Worm (Caenorhabditis elegans) whole organism, late embryonic: ENCODE measurements around the gene tdo-2.

Experiments
- C38D4.7 ChIP-seq: fragments of 200-800 bp; sonication (Bioruptor generic); optimal IDR thresholded peaks from 2 replicates; lab custom pipeline; 2018; ENCODE audit warnings: mild to moderate bottlenecking, missing genetic modification characterization, moderate library complexity, missing compliant biosample characterization
- F13H6.1 ChIP-seq: sonication (generic microtip); optimal IDR thresholded peaks from 2 replicates; lab custom pipeline; 2016; ENCODE audit warnings: missing genetic modification characterization, missing compliant biosample characterization
- T23F11.4 ChIP-seq: fragments of 200-800 bp; sonication (Bioruptor generic); optimal IDR thresholded peaks from 2 replicates; lab custom pipeline; 2018; ENCODE audit warnings: mild to moderate bottlenecking, missing genetic modification characterization, missing compliant biosample characterization
- Y22D7AL.16 ChIP-seq: sonication (generic microtip); optimal IDR thresholded peaks from 2 replicates; lab custom pipeline; 2016; ENCODE audit warnings: missing genetic modification characterization, missing compliant biosample characterization
- ahr-1 ChIP-seq: sonication (generic microtip); optimal IDR thresholded peaks from 2 replicates; lab custom pipeline; 2016; ENCODE audit warnings: missing genetic modification characterization, missing compliant biosample characterization
- ceh-14 ChIP-seq: sonication (generic microtip); optimal IDR thresholded peaks from 2 replicates; lab custom pipeline; 2016; ENCODE audit warnings: missing genotype, missing genetic modification characterization, missing compliant biosample characterization
- ceh-19 ChIP-seq: fragments of 200-800 bp; sonication (Bioruptor generic); optimal IDR thresholded peaks from 2 replicates; lab custom pipeline; 2018; ENCODE audit warnings: mild to moderate bottlenecking, missing genetic modification characterization, missing compliant biosample characterization
- ceh-2 ChIP-seq: sonication (generic microtip); optimal IDR thresholded peaks from 2 replicates; lab custom pipeline; 2016; ENCODE audit warnings: missing genotype, missing genetic modification characterization, missing compliant biosample characterization
- ceh-22 ChIP-seq: sonication (generic microtip); optimal IDR thresholded peaks from 2 replicates; lab custom pipeline; 2017; ENCODE audit warnings: missing biosample characterization, missing genetic modification characterization
- ceh-24 ChIP-seq: sonication (generic microtip); optimal IDR thresholded peaks from 2 replicates; lab custom pipeline; 2016; ENCODE audit warnings: mild to moderate bottlenecking, missing genetic modification characterization, missing compliant biosample characterization
- ceh-30 ChIP-seq: fragments of 150-350 bp; optimal IDR thresholded peaks from 2 replicates; lab custom pipeline; 2014; ENCODE audit warnings: missing biosample characterization, missing genetic modification characterization
- ceh-31 ChIP-seq: sonication (generic microtip); optimal IDR thresholded peaks from 2 replicates; lab custom pipeline; 2016; ENCODE audit warnings: missing genetic modification characterization, missing compliant biosample characterization
- ceh-45 ChIP-seq: fragments of 200-800 bp; sonication (Bioruptor generic); IDR thresholded peaks from 2 replicates; pipeline ENCODE4 v1.3.6; 2022; ENCODE audit warnings: missing genetic modification reagents, missing genetic modification characterization, missing compliant biosample characterization
- ceh-48 ChIP-seq: sonication (generic microtip); optimal IDR thresholded peaks from 2 replicates; lab custom pipeline; 2016; ENCODE audit warnings: missing genetic modification characterization, inconsistent platforms, missing compliant biosample characterization
- ceh-6 ChIP-seq: fragments of 200-800 bp; sonication (Bioruptor generic); optimal IDR thresholded peaks from 2 replicates; lab custom pipeline; 2018; ENCODE audit warnings: mild to moderate bottlenecking, missing genetic modification characterization, missing compliant biosample characterization
- ceh-9 ChIP-seq: sonication (generic microtip); optimal IDR thresholded peaks from 2 replicates; lab custom pipeline; 2016; ENCODE audit warnings: mild to moderate bottlenecking, missing genetic modification characterization, inconsistent platforms, missing compliant biosample characterization
- che-1 ChIP-seq: sonication (generic microtip); optimal IDR thresholded peaks from 2 replicates; lab custom pipeline; 2016; ENCODE audit warnings: mild to moderate bottlenecking, missing genetic modification characterization, missing compliant biosample characterization
- dmd-4 ChIP-seq: sonication (generic microtip); optimal IDR thresholded peaks from 2 replicates; lab custom pipeline; 2016; ENCODE audit warnings: borderline replicate concordance, missing genetic modification characterization, missing compliant biosample characterization
- dve-1 ChIP-seq: sonication (generic microtip); optimal IDR thresholded peaks from 2 replicates; lab custom pipeline; 2017; ENCODE audit warnings: antibody characterized with exemption, mild to moderate bottlenecking, missing genetic modification characterization, missing compliant biosample characterization
- elt-2 ChIP-seq: sonication (generic microtip); optimal IDR thresholded peaks from 2 replicates; lab custom pipeline; 2016; ENCODE audit warnings: missing genetic modification reagents, missing genetic modification characterization, missing compliant biosample characterization
- elt-4 ChIP-seq: sonication (generic microtip); optimal IDR thresholded peaks from 2 replicates; lab custom pipeline; 2016; ENCODE audit warnings: missing genetic modification characterization, missing compliant biosample characterization
- ets-4 ChIP-seq: sonication (generic microtip); optimal IDR thresholded peaks from 2 replicates; lab custom pipeline; 2016; ENCODE audit warnings: missing genetic modification characterization, missing compliant biosample characterization
- eyg-1 ChIP-seq: sonication (generic microtip); optimal IDR thresholded peaks from 2 replicates; lab custom pipeline; 2016; ENCODE audit warnings: missing genotype, missing genetic modification characterization, missing compliant biosample characterization
- fax-1 ChIP-seq: sonication (generic microtip); optimal IDR thresholded peaks from 2 replicates; lab custom pipeline; 2016; ENCODE audit warnings: missing genotype, missing genetic modification characterization, missing compliant biosample characterization
- fkh-10 ChIP-seq: fragments of 150-350 bp; optimal IDR thresholded peaks from 2 replicates; lab custom pipeline; 2014; ENCODE audit warnings: missing biosample characterization, missing genetic modification reagents, missing genetic modification characterization
- fkh-6 ChIP-seq: sonication (generic microtip); optimal IDR thresholded peaks from 2 replicates; lab custom pipeline; 2016; ENCODE audit warnings: missing genetic modification characterization, missing compliant biosample characterization
- hlh-13 ChIP-seq: fragments of 200-800 bp; sonication (Bioruptor generic); optimal IDR thresholded peaks from 2 replicates; lab custom pipeline; 2018; ENCODE audit warnings: mild to moderate bottlenecking, missing genetic modification characterization, missing compliant biosample characterization
- hlh-15 ChIP-seq: sonication (generic microtip); optimal IDR thresholded peaks from 2 replicates; lab custom pipeline; 2016; ENCODE audit warnings: missing genetic modification characterization, missing compliant biosample characterization
- hlh-6 ChIP-seq: sonication (generic microtip); optimal IDR thresholded peaks from 2 replicates; lab custom pipeline; 2016; ENCODE audit warnings: missing genotype, missing genetic modification characterization, missing compliant biosample characterization
- lim-6 ChIP-seq: sonication (generic microtip); optimal IDR thresholded peaks from 2 replicates; lab custom pipeline; 2016; ENCODE audit warnings: missing genetic modification characterization, missing compliant biosample characterization
- lin-11 ChIP-seq: fragments of 200-800 bp; sonication (Bioruptor generic); optimal IDR thresholded peaks from 2 replicates; lab custom pipeline; 2018; ENCODE audit warnings: mild to moderate bottlenecking, missing genetic modification characterization, missing compliant biosample characterization
- madf-2 ChIP-seq: sonication (generic microtip); optimal IDR thresholded peaks from 2 replicates; lab custom pipeline; 2017; ENCODE audit warnings: missing genetic modification characterization, missing compliant biosample characterization
- nhr-232 ChIP-seq: sonication (generic microtip); optimal IDR thresholded peaks from 2 replicates; lab custom pipeline; 2016; ENCODE audit warnings: missing genetic modification characterization, missing compliant biosample characterization
- pag-3 ChIP-seq: sonication (generic microtip); optimal IDR thresholded peaks from 2 replicates; lab custom pipeline; 2016; ENCODE audit warnings: missing compliant biosample characterization, missing genetic modification characterization, borderline replicate concordance
- pax-1 ChIP-seq: fragments of 150-350 bp; optimal IDR thresholded peaks from 2 replicates; lab custom pipeline; 2014; ENCODE audit warnings: missing biosample characterization, missing genetic modification characterization
- pha-2 ChIP-seq: sonication (generic microtip); optimal IDR thresholded peaks from 2 replicates; lab custom pipeline; 2017; ENCODE audit warnings: mild to moderate bottlenecking, missing genetic modification characterization, missing compliant biosample characterization
- pha-4 ChIP-seq: fragments of 150-350 bp; optimal IDR thresholded peaks from 2 replicates; lab custom pipeline; 2018; ENCODE audit warnings: missing biosample characterization, missing genetic modification reagents, missing genetic modification characterization
- pros-1 ChIP-seq: fragments of 150-350 bp; optimal IDR thresholded peaks from 2 replicates; lab custom pipeline; 2014; ENCODE audit warnings: missing biosample characterization, missing genetic modification reagents, missing genetic modification characterization
- rnt-1 ChIP-seq: sonication (generic microtip); optimal IDR thresholded peaks from 2 replicates; lab custom pipeline; 2016; ENCODE audit warnings: missing genetic modification characterization, missing compliant biosample characterization
- sox-2 ChIP-seq: fragments of 200-800 bp; sonication (Bioruptor generic); IDR thresholded peaks from 2 replicates; pipeline ENCODE4 v1.3.6; 2022; ENCODE audit warnings: missing genetic modification reagents, missing genetic modification characterization, missing compliant biosample characterization
- sox-4 ChIP-seq: sonication (generic microtip); optimal IDR thresholded peaks from 2 replicates; lab custom pipeline; 2017; ENCODE audit warnings: mild to moderate bottlenecking, missing genetic modification characterization, inconsistent platforms, missing compliant biosample characterization
- syd-9 ChIP-seq: sonication (generic microtip); optimal IDR thresholded peaks from 2 replicates; lab custom pipeline; 2016; ENCODE audit warnings: mild to moderate bottlenecking, missing genetic modification characterization, moderate library complexity, missing compliant biosample characterization
- tbx-2 ChIP-seq: sonication (generic microtip); optimal IDR thresholded peaks from 2 replicates; lab custom pipeline; 2016; ENCODE audit warnings: missing genetic modification characterization, missing compliant biosample characterization
- unc-42 ChIP-seq: sonication (generic microtip); optimal IDR thresholded peaks from 2 replicates; lab custom pipeline; 2016; ENCODE audit warnings: missing genotype, missing genetic modification characterization, missing compliant biosample characterization
- unc-55 ChIP-seq: sonication (generic microtip); optimal IDR thresholded peaks from 2 replicates; lab custom pipeline; 2017; ENCODE audit warnings: missing biosample characterization, missing genetic modification reagents, missing genetic modification characterization
- unc-86 ChIP-seq: sonication (generic microtip); optimal IDR thresholded peaks from 2 replicates; lab custom pipeline; 2016; ENCODE audit warnings: missing genetic modification characterization, missing compliant biosample characterization
- ztf-16 ChIP-seq: sonication (generic microtip); optimal IDR thresholded peaks from 2 replicates; lab custom pipeline; 2017; ENCODE audit warnings: missing genetic modification characterization, missing compliant biosample characterization

Gene tdo-2

ce11 chrIII:5871760-5872159 is 48.0 kb downstream of the tdo-2 start, which contains the start of the genes F01F1.11 and F01F1.3 (continued):
- TF ChIP-seq unc-86: no peak
- TF ChIP-seq Y22D7AL.16 (tag; lab: Kevin White, UChicago): no peak
- peak; percentile 38 for TF ChIP-seq elt-2
- no peak for TF ChIP-seq pros-1 (tag; lab: Kevin White, UChicago)
- no peak for TF ChIP-seq unc-55 (GFP tag; lab: Kevin White, UChicago)
- TF ChIP-seq elt-4 (tag; lab: Kevin White, UChicago): no peak
- no peak for TF ChIP-seq sox-4 (tag; lab: Kevin White, UChicago)
- no peak for TF ChIP-seq pag-3 (tag; lab: Kevin White, UChicago)
- TF ChIP-seq rnt-1 (tag; lab: Kevin White, UChicago): peak; percentile 37
- peak; percentile 14 for TF ChIP-seq pax-1 (tag; lab: Kevin White, UChicago)
- no peak for TF ChIP-seq syd-9 (tag; lab: Kevin White, UChicago)
- TF ChIP-seq T23F11.4 (GFP tag; lab: Kevin White, UChicago): no peak
- peak; percentile 50 for TF ChIP-seq unc-42 (tag; lab: Kevin White, UChicago)
- TF ChIP-seq ceh-45 (GFP tag; lab: Robert Waterston, UW): no peak
- no peak for TF ChIP-seq ceh-24 (tag; lab: Kevin White, UChicago)
- TF ChIP-seq sox-2: no peak
- no peak for TF ChIP-seq eyg-1 (tag; lab: Kevin White, UChicago)
- no peak for TF ChIP-seq ahr-1 (tag; lab: Kevin White, UChicago)
- no peak for TF ChIP-seq ceh-6 (GFP tag; lab: Kevin White, UChicago)
- no peak for TF ChIP-seq ceh-19 (GFP tag; lab: Kevin White, UChicago)
- peak; percentile 53 for TF ChIP-seq fax-1 (tag; lab: Kevin White, UChicago)
- TF ChIP-seq ceh-22 (tag; lab: Kevin White, UChicago): no peak
- no peak for TF ChIP-seq nhr-232 (tag; lab: Kevin White, UChicago)
- no peak for TF ChIP-seq C38D4.7 (GFP tag; lab: Kevin White, UChicago)
- TF ChIP-seq ceh-48 (tag; lab: Kevin White, UChicago): no peak
- TF ChIP-seq dve-1 (tag; lab: Kevin White, UChicago): no peak
- TF ChIP-seq fkh-6 (tag; lab: Kevin White, UChicago): no peak
- TF ChIP-seq hlh-13 (GFP tag; lab: Kevin White, UChicago): no peak
- TF ChIP-seq ceh-9 (tag; lab: Kevin White, UChicago): no peak
- no peak for TF ChIP-seq lim-6 (tag; lab: Kevin White, UChicago)
- peak; percentile 19 for TF ChIP-seq F13H6.1 (tag; lab: Kevin White, UChicago)
- TF ChIP-seq madf-2 (tag; lab: Kevin White, UChicago): no peak
- TF ChIP-seq ztf-16: no peak
- TF ChIP-seq ceh-2 (tag; lab: Kevin White, UChicago): peak; percentile 80
- TF ChIP-seq che-1 (tag; lab: Kevin White, UChicago): no peak
- peak; percentile 35 for TF ChIP-seq ceh-14 (tag; lab: Kevin White, UChicago)
- TF ChIP-seq pha-4: no peak
- no peak for TF ChIP-seq hlh-6 (tag; lab: Kevin White, UChicago)
- peak; percentile 85 for TF ChIP-seq tbx-2
- no peak for TF ChIP-seq pha-2 (tag; lab: Kevin White, UChicago)
- TF ChIP-seq ceh-31 (tag; lab: Kevin White, UChicago): peak; percentile 89
- TF ChIP-seq ets-4 (tag; lab: Kevin White, UChicago): peak; percentile 99
- TF ChIP-seq hlh-15 (tag; lab: Kevin White, UChicago): no peak
- TF ChIP-seq ceh-30 (tag; lab: Kevin White, UChicago): no peak
- TF ChIP-seq dmd-4 (tag; lab: Kevin White, UChicago): no peak
- no peak for TF ChIP-seq lin-11 (tag; lab: Kevin White, UChicago)
- no peak for TF ChIP-seq fkh-10
